Worm (Caenorhabditis elegans): ENCODE results near the gene pld-1.

Gene pld-1

ce11 chrII:5105020-5105419 is 13.5 kb upstream of the pld-1 start (continued):
- no peak for TF ChIP-seq cey-2 (tag; optimal IDR thresholded peaks at IDR 0.05; ENCODE audit: borderline replicate concordance, insufficient read depth)
- no peak for TF ChIP-seq ceh-28 (tag; optimal IDR thresholded peaks at IDR 0.05)
- peak; percentile 75 for TF ChIP-seq Y5F2A.4 (GFP tag; optimal IDR thresholded peaks at IDR 0.05)
- peak; percentile 58; the same call in 1 of the 2 replicates for TF ChIP-seq php-3 (GFP tag; IDR thresholded peaks at IDR 0.05)
- peak; percentile 59 for TF ChIP-seq mdt-29 (GFP tag; IDR thresholded peaks at IDR 0.05)
- no peak; the same call in 1 of the 2 replicates for TF ChIP-seq pha-4 (GFP tag; IDR thresholded peaks at IDR 0.05)
- TF ChIP-seq pha-4 (tag; optimal IDR thresholded peaks at IDR 0.05): no peak
- TF ChIP-seq dmd-6 (GFP tag; IDR thresholded peaks at IDR 0.05): peak; percentile 82
- no peak for TF ChIP-seq unc-39 (tag; optimal IDR thresholded peaks at IDR 0.05)
- peak; percentile 39 for TF ChIP-seq dpl-1 (GFP tag; optimal IDR thresholded peaks at IDR 0.05)
- no peak; the same call in 1 of the 2 replicates for TF ChIP-seq snpc-1.2 (GFP tag; IDR thresholded peaks at IDR 0.05)
- peak; percentile 88 for TF ChIP-seq gei-8 (GFP tag; optimal IDR thresholded peaks at IDR 0.05)
- TF ChIP-seq ceh-62 (tag; optimal IDR thresholded peaks at IDR 0.05): no peak
- TF ChIP-seq spr-1 (tag; optimal IDR thresholded peaks at IDR 0.05): peak; percentile 86
- TF ChIP-seq nhr-237 (tag; optimal IDR thresholded peaks at IDR 0.05): no peak
- no peak for TF ChIP-seq tag-97 (GFP tag; IDR thresholded peaks at IDR 0.05)
- no peak for TF ChIP-seq nhr-77 (tag; optimal IDR thresholded peaks at IDR 0.05)
- peak; percentile 48 for TF ChIP-seq lin-13 (GFP tag; optimal IDR thresholded peaks at IDR 0.05)

- peak in 1 of 2 experiments; percentile 9 for TF ChIP-seq mdl-1 (tag; optimal IDR thresholded peaks at IDR 0.05)
- no peak for TF ChIP-seq Y5F2A.4 (GFP tag; optimal IDR thresholded peaks at IDR 0.05)
- peak in 1 of 2 experiments; percentile 69 for TF ChIP-seq daf-16 (GFP tag; optimal IDR thresholded peaks at IDR 0.05)
- peak; percentile 66 for TF ChIP-seq daf-16 (tag; optimal IDR thresholded peaks at IDR 0.05)
- peak; percentile 69 for TF ChIP-seq pqm-1 (tag; optimal IDR thresholded peaks at IDR 0.05)
- TF ChIP-seq nhr-41 (GFP tag; IDR thresholded peaks at IDR 0.05): no peak
- no peak for TF ChIP-seq vab-7 (GFP tag; IDR thresholded peaks at IDR 0.05)
- TF ChIP-seq hif-1 (tag; optimal IDR thresholded peaks at IDR 0.05): peak in 1 of 2 experiments; percentile 20
- TF ChIP-seq lsy-2 (tag; optimal IDR thresholded peaks at IDR 0.05): no peak
- no peak for TF ChIP-seq mep-1 (tag; optimal IDR thresholded peaks at IDR 0.05)
- peak; percentile 44 for TF ChIP-seq nhr-77 (tag; optimal IDR thresholded peaks at IDR 0.05)
- peak; percentile 77 for TF ChIP-seq nhr-28 (tag; optimal IDR thresholded peaks at IDR 0.05)
- peak; percentile 97 for TF ChIP-seq dmd-6 (GFP tag; IDR thresholded peaks at IDR 0.05)
- TF ChIP-seq T20F7.1 (GFP tag; optimal IDR thresholded peaks at IDR 0.05): peak; percentile 45
- peak; percentile 64 for TF ChIP-seq dve-1 (tag; optimal IDR thresholded peaks at IDR 0.05; ENCODE audit: insufficient read depth)
- peak; percentile 51 for TF ChIP-seq nhr-102 (tag; optimal IDR thresholded peaks at IDR 0.05)
- TF ChIP-seq hlh-11 (tag; optimal IDR thresholded peaks at IDR 0.05): peak; percentile 82
- no peak for TF ChIP-seq madf-9 (GFP tag; conservative IDR thresholded peaks at IDR 0.05)
- TF ChIP-seq nhr-48 (tag; optimal IDR thresholded peaks at IDR 0.05): peak; percentile 85
- TF ChIP-seq lin-1 (GFP tag; IDR thresholded peaks at IDR 0.05): peak; percentile 59; the same call in 1 of the 2 replicates
Observed at ce11 chrII:5103784-5104457, 12.4 kb upstream of the pld-1 start, which contains the start of the genes C04G6.11 and mpk-2. Gene C04G6.11, minus strand, starts transcription at chrII:5103834. Gene mpk-2, plus strand, starts transcription at chrII:5104118.

DNA sequence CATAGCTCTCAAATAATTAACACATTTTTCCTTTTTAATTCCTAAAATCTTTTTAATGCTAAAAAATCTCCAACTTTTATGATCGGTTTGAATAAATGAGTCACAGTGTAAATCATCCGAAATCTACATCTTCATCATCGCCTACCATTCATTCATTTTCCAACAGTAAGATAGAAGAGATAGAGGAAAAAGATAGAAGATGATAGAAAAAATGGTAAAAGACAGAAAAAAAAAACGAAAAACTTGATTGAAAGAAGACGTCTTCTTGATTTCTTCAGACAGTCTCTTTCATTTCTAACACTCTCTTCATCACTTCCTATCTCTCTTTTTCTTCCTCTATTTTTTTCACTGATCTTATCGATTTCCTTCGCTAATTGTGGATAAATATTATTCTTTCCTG is 11.7 kb upstream of the pld-1 start:
- TF ChIP-seq nhr-28 (tag; optimal IDR thresholded peaks at IDR 0.05) (peak; percentile 16), nhr-42 (GFP tag; IDR thresholded peaks at IDR 0.05) (no peak)

Measured in whole organism, L4 larva.